Fruit fly (Drosophila melanogaster): ENCODE data around the gene CG13032.

- TF ChIP-seq CG8478 (optimal IDR thresholded peaks at IDR 0.05) (no peak), CTCF (optimal IDR thresholded peaks at IDR 0.05) (no peak)
Measured at dm6 chr3L:16682371-16682770, 8.6 kb downstream of the CG13032 start.

Data from S2 (cell line).